Worm (Caenorhabditis elegans) whole organism, young adult: ENCODE results near the gene acly-1.

Experiments
- B0261.1 ChIP-seq: sonication (generic microtip); optimal IDR thresholded peaks from 2 replicates; lab custom pipeline; 2016; ENCODE audit warnings: mild to moderate bottlenecking, missing genetic modification characterization, moderate library complexity, missing compliant biosample characterization
- C17E4.6 ChIP-seq: fragments of 200-800 bp; sonication (Bioruptor generic); IDR thresholded peaks from 2 replicates; pipeline ENCODE4 v1.3.6; 2022; ENCODE audit warnings: missing genetic modification reagents, missing genetic modification characterization, missing compliant biosample characterization
- F10E7.11 ChIP-seq: sonication (generic microtip); optimal IDR thresholded peaks from 2 replicates; lab custom pipeline; 2017; ENCODE audit warnings: mild to moderate bottlenecking, missing genetic modification characterization, moderate library complexity, missing compliant biosample characterization
- F33H1.4 ChIP-seq: fragments of 200-800 bp; sonication (Bioruptor generic); IDR thresholded peaks from 2 replicates; pipeline ENCODE4 v1.3.6; 2022; ENCODE audit warnings: missing genetic modification reagents, missing genetic modification characterization, missing compliant biosample characterization
- F49E8.2 ChIP-seq: sonication (generic microtip); optimal IDR thresholded peaks from 3 replicates; lab custom pipeline; 2017; ENCODE audit warnings: missing genetic modification characterization, mild to moderate bottlenecking, missing compliant biosample characterization, antibody characterized with exemption, moderate library complexity; ENCODE audit not compliant: insufficient read depth
- F55B11.4 ChIP-seq: sonication (generic microtip); optimal IDR thresholded peaks from 2 replicates; lab custom pipeline; 2016; ENCODE audit warnings: missing compliant biosample characterization, missing genetic modification characterization, borderline replicate concordance; ENCODE audit not compliant: insufficient read depth
- F57C9.4 ChIP-seq: sonication (generic microtip); optimal IDR thresholded peaks from 2 replicates; lab custom pipeline; 2017; ENCODE audit warnings: mild to moderate bottlenecking, missing genetic modification characterization, missing compliant biosample characterization
- K12H6.12 ChIP-seq: fragments of 200-800 bp; sonication (Bioruptor generic); optimal IDR thresholded peaks from 2 replicates; lab custom pipeline; 2018; ENCODE audit warnings: mild to moderate bottlenecking, missing genetic modification characterization, missing compliant biosample characterization
- Y95B8A.8 ChIP-seq: fragments of 200-800 bp; sonication (Bioruptor generic); IDR thresholded peaks from 2 replicates; pipeline ENCODE4 v1.3.6; 2022; ENCODE audit warnings: missing genetic modification reagents, missing genetic modification characterization, missing compliant biosample characterization
- akir-1 ChIP-seq: fragments of 200-800 bp; sonication (Bioruptor generic); optimal IDR thresholded peaks from 2 replicates; lab custom pipeline; 2018; ENCODE audit warnings: mild to moderate bottlenecking, missing genetic modification characterization, moderate library complexity, missing compliant biosample characterization
- aptf-2 ChIP-seq: fragments of 200-800 bp; sonication (Bioruptor generic); conservative IDR thresholded peaks from 2 replicates; pipeline ENCODE4 v1.3.6; 2022; ENCODE audit warnings: missing genetic modification reagents, missing genetic modification characterization, missing compliant biosample characterization
- aptf-3 ChIP-seq: fragments of 200-800 bp; sonication (Bioruptor generic); IDR thresholded peaks from 2 replicates; pipeline ENCODE4 v1.3.6; 2022; ENCODE audit warnings: missing genetic modification characterization, missing compliant biosample characterization
- bed-1 ChIP-seq: fragments of 200-800 bp; sonication (Bioruptor generic); IDR thresholded peaks from 2 replicates; pipeline ENCODE4 v1.3.6; 2022; ENCODE audit warnings: missing genetic modification reagents, missing genetic modification characterization, missing compliant biosample characterization
- bed-2 ChIP-seq: fragments of 200-800 bp; sonication (Bioruptor generic); IDR thresholded peaks from 2 replicates; pipeline ENCODE4 v1.3.6; 2022; ENCODE audit warnings: missing genetic modification reagents, missing genetic modification characterization, missing compliant biosample characterization
- ccch-3 ChIP-seq: fragments of 200-800 bp; sonication (Bioruptor generic); optimal IDR thresholded peaks from 2 replicates; lab custom pipeline; 2018; ENCODE audit warnings: mild to moderate bottlenecking, missing genetic modification characterization, missing compliant biosample characterization
- cebp-2 ChIP-seq: fragments of 200-800 bp; sonication (Bioruptor generic); IDR thresholded peaks from 2 replicates; pipeline ENCODE4 v1.3.6; 2022; ENCODE audit warnings: missing genetic modification characterization, missing compliant biosample characterization
- ceh-100 ChIP-seq: fragments of 200-800 bp; sonication (Bioruptor generic); IDR thresholded peaks from 2 replicates; pipeline ENCODE4 v1.3.6; 2022; ENCODE audit warnings: missing genetic modification reagents, missing genetic modification characterization, missing compliant biosample characterization
- ceh-27 ChIP-seq: fragments of 200-800 bp; sonication (Bioruptor generic); optimal IDR thresholded peaks from 2 replicates; lab custom pipeline; 2018; ENCODE audit warnings: mild to moderate bottlenecking, missing genetic modification characterization, moderate library complexity, missing compliant biosample characterization
- ceh-58 ChIP-seq: fragments of 200-800 bp; sonication (Bioruptor generic); IDR thresholded peaks from 2 replicates; pipeline ENCODE4 v1.3.6; 2022; ENCODE audit warnings: missing genetic modification characterization, missing compliant biosample characterization
- ceh-91 ChIP-seq: fragments of 200-800 bp; sonication (Bioruptor generic); IDR thresholded peaks from 2 replicates; pipeline ENCODE4 v1.3.6; 2022; ENCODE audit warnings: missing genetic modification reagents, missing genetic modification characterization, missing compliant biosample characterization
- die-1 ChIP-seq: sonication (generic microtip); optimal IDR thresholded peaks from 2 replicates; lab custom pipeline; 2016; ENCODE audit warnings: missing genotype, mild to moderate bottlenecking, missing genetic modification characterization, missing compliant biosample characterization
- dpff-1 ChIP-seq: sonication (generic microtip); optimal IDR thresholded peaks from 2 replicates; lab custom pipeline; 2017; ENCODE audit warnings: mild to moderate bottlenecking, missing genetic modification characterization, missing compliant biosample characterization
- egl-18 ChIP-seq: fragments of 200-800 bp; sonication (Bioruptor generic); IDR thresholded peaks from 2 replicates; pipeline ENCODE4 v1.3.6; 2022; ENCODE audit warnings: missing genetic modification reagents, missing genetic modification characterization, missing compliant biosample characterization
- egl-44 ChIP-seq: fragments of 200-800 bp; sonication (Bioruptor generic); IDR thresholded peaks from 2 replicates; pipeline ENCODE4 v1.3.6; 2022; ENCODE audit warnings: missing genetic modification reagents, missing genetic modification characterization, missing compliant biosample characterization
- ekl-4 ChIP-seq: fragments of 200-800 bp; sonication (Bioruptor generic); IDR thresholded peaks from 2 replicates; pipeline ENCODE4 v1.3.6; 2022; ENCODE audit warnings: missing genetic modification reagents, missing genetic modification characterization, missing compliant biosample characterization
- fkh-3 ChIP-seq: sonication (generic microtip); optimal IDR thresholded peaks from 2 replicates; lab custom pipeline; 2016; ENCODE audit warnings: mild to moderate bottlenecking, missing genetic modification characterization, missing compliant biosample characterization
- gei-17 ChIP-seq: fragments of 200-800 bp; sonication (Bioruptor generic); optimal IDR thresholded peaks from 2 replicates; lab custom pipeline; 2018; ENCODE audit warnings: mild to moderate bottlenecking, missing genetic modification characterization, missing compliant biosample characterization
- him-1 ChIP-seq: sonication (generic microtip); optimal IDR thresholded peaks from 2 replicates; lab custom pipeline; 2016; ENCODE audit warnings: missing genotype, missing genetic modification reagents, missing genetic modification characterization, missing compliant biosample characterization
- hlh-12 ChIP-seq: sonication (generic microtip); optimal IDR thresholded peaks from 2 replicates; lab custom pipeline; 2016; ENCODE audit warnings: missing genetic modification characterization, missing compliant biosample characterization
- hmg-1.2 ChIP-seq: fragments of 200-800 bp; sonication (Bioruptor generic); IDR thresholded peaks from 2 replicates; pipeline ENCODE4 v1.3.6; 2022; ENCODE audit warnings: missing genetic modification reagents, missing genetic modification characterization, missing compliant biosample characterization
- let-526 ChIP-seq: fragments of 200-800 bp; sonication (Bioruptor generic); IDR thresholded peaks from 2 replicates; pipeline ENCODE4 v1.3.6; 2022; ENCODE audit warnings: missing genetic modification reagents, missing genetic modification characterization, missing compliant biosample characterization
- lin-26 ChIP-seq: fragments of 200-800 bp; sonication (Bioruptor generic); IDR thresholded peaks from 2 replicates; pipeline ENCODE4 v1.3.6; 2022; ENCODE audit warnings: missing genetic modification reagents, missing genetic modification characterization, missing compliant biosample characterization
- lin-54 ChIP-seq: fragments of 200-800 bp; sonication (Bioruptor generic); optimal IDR thresholded peaks from 2 replicates; lab custom pipeline; 2018; ENCODE audit warnings: mild to moderate bottlenecking, missing genetic modification characterization, missing compliant biosample characterization
- madf-10 ChIP-seq: sonication (generic microtip); optimal IDR thresholded peaks from 2 replicates; lab custom pipeline; 2016; ENCODE audit warnings: mild to moderate bottlenecking, missing genetic modification characterization, missing compliant biosample characterization
- madf-6 ChIP-seq: fragments of 200-800 bp; sonication (Bioruptor generic); IDR thresholded peaks from 2 replicates; pipeline ENCODE4 v1.3.6; 2022; ENCODE audit warnings: missing genetic modification reagents, missing genetic modification characterization, missing compliant biosample characterization
- mes-4 ChIP-seq: sonication (generic microtip); optimal IDR thresholded peaks from 2 replicates; lab custom pipeline; 2016; ENCODE audit warnings: missing genotype, missing genetic modification characterization, missing compliant biosample characterization
- mxl-1 ChIP-seq: sonication (generic microtip); optimal IDR thresholded peaks from 2 replicates; lab custom pipeline; 2016; ENCODE audit warnings: missing genetic modification characterization, missing compliant biosample characterization
- nhr-27 ChIP-seq: fragments of 200-800 bp; sonication (Bioruptor generic); optimal IDR thresholded peaks from 2 replicates; lab custom pipeline; 2018; ENCODE audit warnings: mild to moderate bottlenecking, missing genetic modification characterization, moderate library complexity, missing compliant biosample characterization
- repo-1 ChIP-seq: sonication (generic microtip); optimal IDR thresholded peaks from 2 replicates; lab custom pipeline; 2017; ENCODE audit warnings: mild to moderate bottlenecking, missing genetic modification characterization, missing compliant biosample characterization
- rpc-1 ChIP-seq, 2 experiments: fragments of 150-350 bp in 1 of 2; sonication (generic microtip) in 1 of 2; optimal IDR thresholded peaks; 2 replicates each; lab custom pipeline; 2014 to 2018; ENCODE audit warnings: missing biosample characterization in 1 of 2, missing genetic modification characterization in 1 of 2, missing genetic modification reagents in 1 of 2, missing genotype in 1 of 2
- sea-2 ChIP-seq: fragments of 200-800 bp; sonication (Bioruptor generic); IDR thresholded peaks from 2 replicates; pipeline ENCODE4 v1.3.6; 2022; ENCODE audit warnings: missing genetic modification characterization, missing compliant biosample characterization
- snpc-3.4 ChIP-seq: sonication (generic microtip); optimal IDR thresholded peaks from 2 replicates; lab custom pipeline; 2017; ENCODE audit warnings: missing genetic modification characterization, mild to moderate bottlenecking, missing compliant biosample characterization, antibody characterized with exemption, moderate library complexity, missing genotype, missing genetic modification reagents
- somi-1 ChIP-seq: fragments of 200-800 bp; sonication (Bioruptor generic); optimal IDR thresholded peaks from 2 replicates; lab custom pipeline; 2018; ENCODE audit warnings: mild to moderate bottlenecking, missing genetic modification characterization, missing compliant biosample characterization
- tbp1 ChIP-seq: fragments of 200-800 bp; sonication (Bioruptor generic); optimal IDR thresholded peaks from 2 replicates; lab custom pipeline; 2018; ENCODE audit warnings: mild to moderate bottlenecking, missing genetic modification characterization, missing compliant biosample characterization
- unc-130 ChIP-seq: sonication (generic microtip); optimal IDR thresholded peaks from 2 replicates; lab custom pipeline; 2016; ENCODE audit warnings: missing genetic modification reagents, missing genetic modification characterization, missing compliant biosample characterization
- unc-62 ChIP-seq: fragments of 150-350 bp; optimal IDR thresholded peaks from 2 replicates; lab custom pipeline; 2014; ENCODE audit warnings: missing biosample characterization, missing genetic modification reagents, missing genetic modification characterization
- zim-3 ChIP-seq: sonication (generic microtip); optimal IDR thresholded peaks from 2 replicates; lab custom pipeline; 2017; ENCODE audit warnings: mild to moderate bottlenecking, missing genetic modification characterization, moderate library complexity, missing compliant biosample characterization
- ztf-3 ChIP-seq: fragments of 200-800 bp; sonication (Bioruptor generic); optimal IDR thresholded peaks from 2 replicates; lab custom pipeline; 2018; ENCODE audit warnings: mild to moderate bottlenecking, missing genetic modification characterization, missing compliant biosample characterization

acly-1 gene

DNA sequence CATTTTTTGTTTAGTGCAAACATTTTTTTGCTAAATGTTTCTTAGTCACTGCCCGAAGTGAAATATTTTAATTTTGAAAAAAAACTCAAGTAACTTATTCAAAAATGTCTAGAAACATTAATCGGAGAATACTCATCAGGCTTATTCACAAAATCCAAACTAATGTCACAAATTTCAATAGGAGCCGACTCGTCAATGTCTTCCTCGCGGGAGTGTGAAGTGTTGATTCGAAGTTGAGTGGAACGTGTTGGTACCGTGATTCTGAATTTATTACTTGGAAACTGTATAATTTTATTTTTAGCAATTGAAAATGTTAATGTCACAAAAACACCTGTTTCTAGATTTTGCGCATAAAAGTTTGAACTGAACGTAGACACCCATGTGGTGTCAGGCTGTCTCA, 10.2 kb downstream of the acly-1 start:
- 0 out of 2 replicates have a peak, but pooled peaks have one; percentile 24 for TF ChIP-seq ceh-58
- peak; percentile 52 for TF ChIP-seq repo-1 (tag; lab: Kevin White, UChicago)
- no peak for TF ChIP-seq egl-18 (GFP tag; lab: Robert Waterston, UW)
- 0 out of 2 replicates have a peak, but pooled peaks have one; percentile 70 for TF ChIP-seq ekl-4 (GFP tag; lab: Robert Waterston, UW)
- TF ChIP-seq ztf-3 = no peak
- TF ChIP-seq fkh-3 = no peak

ce11 chrX:1491036-1491435, 11.7 kb downstream of the acly-1 start:
- TF ChIP-seq bed-2 (GFP tag; lab: Robert Waterston, UW) = no peak
- peak; percentile 53 for TF ChIP-seq B0261.1 (tag; lab: Kevin White, UChicago)
- no peak for TF ChIP-seq him-1 (tag; lab: Kevin White, UChicago)
- TF ChIP-seq Y95B8A.8 (GFP tag; lab: Robert Waterston, UW) = no peak
- TF ChIP-seq lin-26 = peak; percentile 45; the same call in 1 of the 2 replicates
- TF ChIP-seq let-526 (GFP tag; lab: Robert Waterston, UW) = no peak
- no peak for TF ChIP-seq nhr-27 (tag; lab: Kevin White, UChicago)
- TF ChIP-seq lin-54 = no peak
- no peak for TF ChIP-seq unc-130 (GFP tag; lab: Kevin White, UChicago)
- no peak for TF ChIP-seq C17E4.6 (GFP tag; lab: Robert Waterston, UW)
- peak; percentile 38 for TF ChIP-seq rpc-1 (optimal IDR thresholded peaks at IDR 0.05; lab: Kevin White, UChicago)
- peak; percentile 75 for TF ChIP-seq rpc-1 (tag; optimal IDR thresholded peaks at IDR 0.05; lab: Kevin White, UChicago)
- TF ChIP-seq ceh-100 (GFP tag; lab: Robert Waterston, UW) = no peak
- no peak for TF ChIP-seq somi-1 (GFP tag; lab: Kevin White, UChicago)
- no peak for TF ChIP-seq dpff-1
- TF ChIP-seq ceh-27 (GFP tag; lab: Kevin White, UChicago) = no peak
- no peak for TF ChIP-seq aptf-2
- no peak for TF ChIP-seq mes-4
- no peak for TF ChIP-seq sea-2 (GFP tag; lab: Robert Waterston, UW)
- TF ChIP-seq madf-6 (GFP tag; lab: Robert Waterston, UW) = no peak
- TF ChIP-seq die-1 = peak; percentile 15
- no peak for TF ChIP-seq unc-62
- TF ChIP-seq F10E7.11 (tag; lab: Kevin White, UChicago) = no peak
- no peak for TF ChIP-seq hmg-1.2 (GFP tag; lab: Robert Waterston, UW)
- TF ChIP-seq ceh-91 (GFP tag; lab: Robert Waterston, UW) = no peak
- no peak for TF ChIP-seq snpc-3.4 (tag; lab: Kevin White, UChicago)
- no peak for TF ChIP-seq K12H6.12 (tag; lab: Kevin White, UChicago)
- no peak for TF ChIP-seq bed-1 (GFP tag; lab: Robert Waterston, UW)
- TF ChIP-seq mxl-1 (tag; lab: Kevin White, UChicago) = no peak
- peak; percentile 83 for TF ChIP-seq tbp1 (GFP tag; lab: Kevin White, UChicago)
- TF ChIP-seq, all 124 proteins: peak for 5

DNA sequence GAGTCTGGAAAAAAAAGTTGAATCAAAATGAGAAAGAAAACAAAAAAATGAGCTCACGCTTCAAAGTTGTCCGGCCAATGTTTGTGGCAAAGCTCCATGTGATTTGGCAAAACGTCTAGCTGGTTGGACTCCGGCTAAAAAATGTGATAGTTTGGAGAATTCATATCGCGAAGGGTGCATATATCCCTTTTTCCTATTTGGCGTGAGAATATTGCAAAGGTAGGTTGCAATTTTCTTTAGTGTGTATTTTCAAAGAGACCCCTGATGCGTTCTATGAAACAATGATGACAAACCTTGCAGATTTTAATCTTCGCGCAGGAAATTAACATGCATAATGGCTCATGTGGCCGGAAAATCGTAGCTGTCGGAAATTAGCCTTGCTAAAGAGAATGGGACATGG, 12.8 kb downstream of the acly-1 start:
- TF ChIP-seq ccch-3 (GFP tag; lab: Kevin White, UChicago) = no peak
- TF ChIP-seq K12H6.12 (tag; lab: Kevin White, UChicago) = no peak
- no peak for TF ChIP-seq F33H1.4 (GFP tag; lab: Robert Waterston, UW)
- TF ChIP-seq cebp-2 = no peak
- TF ChIP-seq dpff-1 = no peak
- TF ChIP-seq sea-2 (GFP tag; lab: Robert Waterston, UW) = no peak
- no peak for TF ChIP-seq akir-1 (GFP tag; lab: Kevin White, UChicago)
- TF ChIP-seq snpc-3.4 (tag; lab: Kevin White, UChicago) = no peak
- no peak for TF ChIP-seq madf-10 (tag; lab: Kevin White, UChicago)
- TF ChIP-seq F55B11.4 (tag; lab: Kevin White, UChicago) = no peak
- TF ChIP-seq ceh-58 = no peak
- no peak for TF ChIP-seq F49E8.2 (tag; lab: Kevin White, UChicago)
- no peak for TF ChIP-seq zim-3 (tag; lab: Kevin White, UChicago)
- no peak for TF ChIP-seq unc-62
- no peak for TF ChIP-seq hlh-12
- no peak for TF ChIP-seq F57C9.4
- peak; percentile 86 for TF ChIP-seq gei-17 (GFP tag; lab: Kevin White, UChicago)
- TF ChIP-seq egl-44 (GFP tag; lab: Robert Waterston, UW) = no peak
- no peak for TF ChIP-seq aptf-3 (GFP tag; lab: Robert Waterston, UW)
